Worm (Caenorhabditis elegans) whole organism, L1 larva: ENCODE data around the gene his-24.

ENCODE experiments used
- alr-1 ChIP-seq: fragments of 200-800 bp; sonication (Bioruptor generic); optimal IDR thresholded peaks from 2 replicates; lab custom pipeline; 2018; ENCODE audit warnings: borderline replicate concordance, mild to moderate bottlenecking, missing genetic modification characterization, missing compliant biosample characterization
- ceh-88 ChIP-seq: fragments of 200-800 bp; sonication (Bioruptor generic); IDR thresholded peaks from 2 replicates; pipeline ENCODE4 v1.3.6; 2022; ENCODE audit warnings: missing genetic modification characterization, missing compliant biosample characterization
- dsc-1 ChIP-seq: sonication (generic microtip); optimal IDR thresholded peaks from 2 replicates; lab custom pipeline; 2016; ENCODE audit warnings: mild to moderate bottlenecking, missing genetic modification characterization, missing compliant biosample characterization
- nhr-19 ChIP-seq: fragments of 200-800 bp; sonication (Bioruptor generic); conservative IDR thresholded peaks from 2 replicates; pipeline ENCODE4 v1.3.6; 2022; ENCODE audit warnings: missing genetic modification characterization, missing compliant biosample characterization
- nhr-237 ChIP-seq: fragments of 150-350 bp; optimal IDR thresholded peaks from 2 replicates; lab custom pipeline; 2014; ENCODE audit warnings: missing biosample characterization, missing genetic modification characterization
- nhr-28 ChIP-seq: fragments of 150-350 bp; optimal IDR thresholded peaks from 2 replicates; lab custom pipeline; 2014; ENCODE audit warnings: missing biosample characterization, missing genetic modification characterization
- rnt-1 ChIP-seq: sonication (generic microtip); optimal IDR thresholded peaks from 2 replicates; lab custom pipeline; 2016; ENCODE audit warnings: mild to moderate bottlenecking, missing genetic modification characterization, moderate library complexity, missing compliant biosample characterization
- tbx-2 ChIP-seq: sonication (generic microtip); optimal IDR thresholded peaks from 2 replicates; lab custom pipeline; 2016; ENCODE audit warnings: missing genetic modification characterization, missing compliant biosample characterization

ce11 chrX:14517842-14518241 lies 27.9 kb downstream of the his-24 start:
- TF ChIP-seq nhr-28 (no peak), nhr-19 (GFP tag; lab: Robert Waterston, UW) (no peak), tbx-2 (tag; lab: Kevin White, UChicago) (no peak), dsc-1 (tag; lab: Kevin White, UChicago) (no peak), rnt-1 (tag; lab: Kevin White, UChicago) (no peak), ceh-88 (GFP tag; lab: Robert Waterston, UW) (no peak), nhr-237 (tag; lab: Kevin White, UChicago) (no peak), alr-1 (tag; lab: Kevin White, UChicago) (no peak)
